Worm (Caenorhabditis elegans): Measurements from ENCODE around the gene C37C3.11.
A peak's percentile ranks its signal among the peaks of the same experiment; 100 is the strongest.

Gene C37C3.11

ce11 chrV:7875456-7875855 lies 10.9 kb upstream of the C37C3.11 start, which contains the start of gene F40A3.4:
TSS of gene F40A3.4 (plus strand) at chrV:7875756.
- no peak for TF ChIP-seq hlh-30 (tag; optimal IDR thresholded peaks at IDR 0.05; ENCODE audit: insufficient read depth)
- TF ChIP-seq dmd-4 (tag; optimal IDR thresholded peaks at IDR 0.05; ENCODE audit: borderline replicate concordance): no peak
- no peak for TF ChIP-seq ceh-2 (tag; optimal IDR thresholded peaks at IDR 0.05)
- no peak for TF ChIP-seq ama-1 (optimal IDR thresholded peaks at IDR 0.05)
- TF ChIP-seq gmeb-2 (tag; optimal IDR thresholded peaks at IDR 0.05): no peak
- TF ChIP-seq syd-9 (tag; optimal IDR thresholded peaks at IDR 0.05): no peak
- no peak for TF ChIP-seq ceh-19 (GFP tag; optimal IDR thresholded peaks at IDR 0.05)

- TF ChIP-seq fkh-10 (GFP tag; optimal IDR thresholded peaks at IDR 0.05): peak; percentile 16
- TF ChIP-seq gmeb-2 (tag; optimal IDR thresholded peaks at IDR 0.05): no peak
- TF ChIP-seq nhr-232 (tag; optimal IDR thresholded peaks at IDR 0.05): no peak
- peak; percentile 96 for TF ChIP-seq unc-42 (tag; optimal IDR thresholded peaks at IDR 0.05)
Observed at ce11 chrV:7872945-7873344, 8.4 kb upstream of the C37C3.11 start.

ce11 chrV:7870707-7871106 lies 6.1 kb upstream of the C37C3.11 start, which contains the start of gene nipi-4:
TSS of gene nipi-4 (minus strand) at chrV:7870807.
- TF ChIP-seq madf-2 (tag; optimal IDR thresholded peaks at IDR 0.05) (no peak), mec-3 (tag; optimal IDR thresholded peaks at IDR 0.05; ENCODE audit: borderline replicate concordance) (no peak), unc-55 (GFP tag; optimal IDR thresholded peaks at IDR 0.05) (no peak), hlh-13 (GFP tag; optimal IDR thresholded peaks at IDR 0.05) (no peak), odd-2 (tag; optimal IDR thresholded peaks at IDR 0.05) (no peak)

ce11 chrV:7863020-7863523 lies 1.5 kb downstream of the C37C3.11 start, which contains the start of gene C37C3.10:
TSS of gene C37C3.10 (minus strand) at chrV:7863070.
- TF ChIP-seq lim-6 (tag; optimal IDR thresholded peaks at IDR 0.05) (no peak), F13H6.1 (tag; optimal IDR thresholded peaks at IDR 0.05) (no peak), nhr-232 (tag; optimal IDR thresholded peaks at IDR 0.05) (no peak), pax-1 (tag; optimal IDR thresholded peaks at IDR 0.05) (no peak), C08G9.2 (tag; optimal IDR thresholded peaks at IDR 0.05) (no peak), K02D7.2 (tag; optimal IDR thresholded peaks at IDR 0.05) (no peak), ceh-48 (tag; optimal IDR thresholded peaks at IDR 0.05) (no peak), sox-4 (tag; optimal IDR thresholded peaks at IDR 0.05) (no peak), unc-86 (tag; optimal IDR thresholded peaks at IDR 0.05) (no peak), pha-2 (tag; optimal IDR thresholded peaks at IDR 0.05) (no peak), lin-11 (tag; optimal IDR thresholded peaks at IDR 0.05) (no peak), C38D4.7 (GFP tag; optimal IDR thresholded peaks at IDR 0.05) (no peak), ceh-9 (tag; optimal IDR thresholded peaks at IDR 0.05) (no peak), ceh-18 (tag; optimal IDR thresholded peaks at IDR 0.05) (no peak), pros-1 (tag; optimal IDR thresholded peaks at IDR 0.05) (no peak), unc-42 (tag; optimal IDR thresholded peaks at IDR 0.05) (no peak), ama-1 (optimal IDR thresholded peaks at IDR 0.05) (no peak), syd-9 (tag; optimal IDR thresholded peaks at IDR 0.05) (no peak)

ce11 chrV:7861792-7862191 lies 2.8 kb downstream of the C37C3.11 start, which contains the start of gene C37C3.17:
TSS of gene C37C3.17 (minus strand) at chrV:7861892.
- TF ChIP-seq ceh-22 (tag; optimal IDR thresholded peaks at IDR 0.05) (no peak), sox-2 (GFP tag; IDR thresholded peaks at IDR 0.05) (no peak), lin-11 (tag; optimal IDR thresholded peaks at IDR 0.05) (no peak), syd-9 (tag; optimal IDR thresholded peaks at IDR 0.05) (no peak), odd-2 (tag; optimal IDR thresholded peaks at IDR 0.05) (no peak)

ce11 chrV:7857931-7858330 lies 6.6 kb downstream of the C37C3.11 start, which contains the start of gene C37C3.1:
TSS of gene C37C3.1 (plus strand) at chrV:7857963.
- no peak for TF ChIP-seq fkh-10 (GFP tag; optimal IDR thresholded peaks at IDR 0.05)
- no peak for TF ChIP-seq K02D7.2 (tag; optimal IDR thresholded peaks at IDR 0.05)
- TF ChIP-seq lim-6 (tag; optimal IDR thresholded peaks at IDR 0.05): no peak
- TF ChIP-seq madf-2 (tag; optimal IDR thresholded peaks at IDR 0.05): no peak
- TF ChIP-seq mec-3 (tag; optimal IDR thresholded peaks at IDR 0.05; ENCODE audit: borderline replicate concordance): no peak
- no peak for TF ChIP-seq tbx-7 (tag; optimal IDR thresholded peaks at IDR 0.05)
- TF ChIP-seq rnt-1 (tag; optimal IDR thresholded peaks at IDR 0.05): no peak
- no peak for TF ChIP-seq hlh-13 (GFP tag; optimal IDR thresholded peaks at IDR 0.05)

Data from whole organism, late embryonic.